Fruit fly (Drosophila melanogaster) whole organism, prepupa: Measurements from ENCODE around the gene Tbca.

ENCODE experiments used
- CG10669 ChIP-seq: fragments of 200-800 bp; sonication (Bioruptor generic); optimal IDR thresholded peaks from 3 replicates; lab custom pipeline; 2018; ENCODE audit warnings: missing biosample characterization, mild to moderate bottlenecking, missing genetic modification characterization, moderate library complexity
- CG11762 ChIP-seq: fragments of 200-800 bp; sonication (Bioruptor generic); optimal IDR thresholded peaks from 3 replicates; lab custom pipeline; 2016; ENCODE audit warnings: missing biosample characterization, missing genetic modification characterization; ENCODE audit not compliant: insufficient read depth
- CG3919 ChIP-seq: fragments of 200-800 bp; sonication (Bioruptor generic); optimal IDR thresholded peaks from 3 replicates; lab custom pipeline; 2016; ENCODE audit warnings: missing biosample characterization, missing genetic modification characterization
- CG6808 ChIP-seq: fragments of 200-800 bp; sonication (Bioruptor generic); optimal IDR thresholded peaks from 3 replicates; lab custom pipeline; 2017; ENCODE audit warnings: missing biosample characterization, missing genetic modification characterization, mild to moderate bottlenecking, moderate library complexity, missing genetic modification reagents
- Eip75B ChIP-seq: fragments of 200-800 bp; sonication (Bioruptor generic); optimal IDR thresholded peaks from 3 replicates; lab custom pipeline; 2016; ENCODE audit warnings: missing biosample characterization, missing genetic modification characterization
- Gug ChIP-seq: fragments of 200-800 bp; sonication (Bioruptor generic); IDR thresholded peaks from 2 replicates; pipeline ENCODE4 v1.3.6; 2022; ENCODE audit warnings: missing biosample characterization, missing genetic modification characterization
- Hr39 ChIP-seq: fragments of 200-800 bp; sonication (Bioruptor generic); optimal IDR thresholded peaks from 2 replicates; lab custom pipeline; 2016; ENCODE audit warnings: missing biosample characterization, missing genetic modification characterization
- Hr4 ChIP-seq: fragments of 200-800 bp; sonication (Bioruptor generic); optimal IDR thresholded peaks from 3 replicates; lab custom pipeline; 2016; ENCODE audit warnings: missing biosample characterization, missing genetic modification characterization
- Met ChIP-seq: fragments of 200-800 bp; sonication (Bioruptor generic); optimal IDR thresholded peaks from 3 replicates; lab custom pipeline; 2016; ENCODE audit warnings: missing biosample characterization, missing genetic modification characterization
- Sox15 ChIP-seq: fragments of 200-800 bp; sonication (Bioruptor generic); optimal IDR thresholded peaks from 3 replicates; lab custom pipeline; 2016; ENCODE audit warnings: missing biosample characterization, missing genetic modification characterization
- achi ChIP-seq: fragments of 200-800 bp; sonication (Bioruptor generic); optimal IDR thresholded peaks from 3 replicates; lab custom pipeline; 2016; ENCODE audit warnings: missing biosample characterization, missing genetic modification characterization
- svp ChIP-seq: fragments of 200-800 bp; sonication (Bioruptor generic); peaks from one replicate; lab custom pipeline; 2016; ENCODE audit warnings: missing biosample characterization, missing genetic modification characterization
- topi ChIP-seq: fragments of 200-800 bp; sonication (Bioruptor generic); optimal IDR thresholded peaks from 3 replicates; lab custom pipeline; 2016; ENCODE audit warnings: missing biosample characterization, missing genetic modification characterization

DNA sequence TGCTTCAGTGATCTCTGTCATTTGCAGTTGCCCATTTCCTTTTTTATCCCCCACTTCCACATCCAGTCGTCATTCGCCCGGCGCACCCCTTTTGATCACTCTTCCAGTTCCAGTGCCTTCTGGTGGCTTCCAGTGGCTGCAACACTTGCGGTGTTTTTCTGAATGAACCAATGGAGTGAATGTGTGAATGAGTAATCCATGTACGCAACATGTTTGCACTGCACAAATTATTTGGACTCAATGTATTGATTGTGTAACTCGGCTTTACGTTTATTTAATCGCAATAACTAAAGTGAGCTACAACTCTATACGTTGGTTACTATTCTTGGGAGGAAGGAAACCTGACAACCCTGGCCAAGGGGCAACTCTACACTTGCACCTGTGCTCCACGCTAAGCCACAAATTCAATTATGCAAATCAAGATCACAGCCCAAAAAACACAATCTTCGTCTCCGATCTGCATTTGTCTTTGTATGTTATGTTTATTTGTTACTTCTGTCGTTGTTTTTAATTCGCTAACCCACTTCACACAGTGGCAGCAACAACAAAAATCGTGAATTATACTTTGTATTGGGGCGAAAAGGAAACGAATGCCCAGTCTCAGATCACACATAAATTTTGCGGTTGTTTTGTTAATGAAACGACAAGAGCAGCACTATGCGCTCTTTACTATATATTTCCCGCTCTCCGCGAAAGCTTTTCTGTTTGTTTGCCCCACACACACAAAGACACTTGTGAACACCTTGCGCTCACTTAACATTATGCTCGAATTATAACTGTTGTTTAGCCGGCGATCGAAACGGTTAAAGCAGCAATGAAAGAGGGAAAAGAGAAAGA lies 28.2 kb upstream of the Tbca start:
- TF ChIP-seq Hr4 (GFP tag; lab: Kevin White, UChicago) (no peak), CG3919 (GFP tag; lab: Kevin White, UChicago) (no peak), achi (GFP tag; lab: Kevin White, UChicago) (no peak), topi (GFP tag; lab: Kevin White, UChicago) (no peak), svp (GFP tag; lab: Kevin White, UChicago) (no peak), Hr39 (GFP tag; lab: Kevin White, UChicago) (no peak), Gug (GFP tag; lab: Robert Waterston, UW) (no peak), CG11762 (GFP tag; lab: Kevin White, UChicago) (no peak), CG6808 (GFP tag; lab: Kevin White, UChicago) (no peak), Met (GFP tag; lab: Kevin White, UChicago) (no peak), Sox15 (GFP tag; lab: Kevin White, UChicago) (no peak), Eip75B (GFP tag; lab: Kevin White, UChicago) (no peak), CG10669 (GFP tag; lab: Kevin White, UChicago) (no peak)
